Worm (Caenorhabditis elegans) whole organism, midembryonic: ENCODE results near the gene srab-4.

Source experiments
- T22C8.4 ChIP-seq: fragments of 200-800 bp; sonication (Bioruptor generic); IDR thresholded peaks from 2 replicates; pipeline ENCODE4 v1.3.6; 2022; ENCODE audit warnings: missing genetic modification characterization, missing compliant biosample characterization
- cog-1 ChIP-seq: sonication (generic microtip); optimal IDR thresholded peaks from 2 replicates; lab custom pipeline; 2016; ENCODE audit warnings: missing genetic modification characterization, missing compliant biosample characterization
- flt-1 ChIP-seq: fragments of 200-800 bp; sonication (Bioruptor generic); IDR thresholded peaks from 2 replicates; pipeline ENCODE4 v1.3.6; 2022; ENCODE audit warnings: missing genetic modification characterization, missing compliant biosample characterization
- klf-2 ChIP-seq: fragments of 200-800 bp; sonication (Bioruptor generic); conservative IDR thresholded peaks from 2 replicates; pipeline ENCODE4 v1.3.6; 2022; ENCODE audit warnings: missing genetic modification reagents, missing genetic modification characterization, missing compliant biosample characterization
- med-1 ChIP-seq: sonication (generic microtip); optimal IDR thresholded peaks from 2 replicates; lab custom pipeline; 2017; ENCODE audit warnings: missing genetic modification characterization, mild to moderate bottlenecking, missing compliant biosample characterization, antibody characterized with exemption, missing genetic modification reagents; ENCODE audit not compliant: insufficient read depth
- ref-1 ChIP-seq: fragments of 200-800 bp; sonication (Bioruptor generic); conservative IDR thresholded peaks from 2 replicates; pipeline ENCODE4 v1.3.6; 2022; ENCODE audit warnings: missing genetic modification reagents, missing genetic modification characterization, missing compliant biosample characterization
- tab-1 ChIP-seq: fragments of 200-800 bp; sonication (Bioruptor generic); IDR thresholded peaks from 2 replicates; pipeline ENCODE4 v1.3.6; 2022; ENCODE audit warnings: missing genetic modification characterization, missing compliant biosample characterization
- ztf-23 ChIP-seq: fragments of 200-800 bp; sonication (Bioruptor generic); IDR thresholded peaks from 2 replicates; pipeline ENCODE4 v1.3.6; 2022; ENCODE audit warnings: missing genetic modification reagents, missing genetic modification characterization, missing compliant biosample characterization
- ztf-29 ChIP-seq: fragments of 200-800 bp; sonication (Bioruptor generic); IDR thresholded peaks from 2 replicates; pipeline ENCODE4 v1.3.6; 2022; ENCODE audit warnings: missing genetic modification reagents, missing genetic modification characterization, missing compliant biosample characterization

Gene srab-4

ce11 chrV:6989626-6990138 is 14.3 kb upstream of the srab-4 start, which contains the start of gene nhr-140:
TSS of gene nhr-140 (minus strand) at chrV:6989676.
- TF ChIP-seq med-1 (GFP tag; lab: Kevin White, UChicago) (no peak), cog-1 (no peak), klf-2 (no peak), ref-1 (GFP tag; lab: Robert Waterston, UW) (no peak), T22C8.4 (GFP tag; lab: Robert Waterston, UW) (no peak), ztf-29 (GFP tag; lab: Robert Waterston, UW) (no peak), ztf-23 (GFP tag; lab: Robert Waterston, UW) (no peak), flt-1 (GFP tag; lab: Robert Waterston, UW) (no peak)

- TF ChIP-seq ztf-23 (GFP tag; lab: Robert Waterston, UW) (no peak), klf-2 (no peak), ref-1 (GFP tag; lab: Robert Waterston, UW) (no peak), tab-1 (GFP tag; lab: Robert Waterston, UW) (no peak), T22C8.4 (GFP tag; lab: Robert Waterston, UW) (no peak), ztf-29 (GFP tag; lab: Robert Waterston, UW) (no peak), med-1 (GFP tag; lab: Kevin White, UChicago) (no peak), cog-1 (no peak), flt-1 (GFP tag; lab: Robert Waterston, UW) (no peak)
These were observed 12.2 kb upstream of the srab-4 start, which contains the start of gene nhr-162 for ce11 chrV:6991771-6992170. TSS of gene nhr-162 (minus strand) at chrV:6991871.

- TF ChIP-seq ztf-29 (GFP tag; lab: Robert Waterston, UW) (no peak), med-1 (GFP tag; lab: Kevin White, UChicago) (no peak), ref-1 (GFP tag; lab: Robert Waterston, UW) (no peak), flt-1 (GFP tag; lab: Robert Waterston, UW) (no peak), ztf-23 (GFP tag; lab: Robert Waterston, UW) (no peak)
These were observed 10.0 kb upstream of the srab-4 start for ce11 chrV:6993999-6994398.

ce11 chrV:6997041-6997552 is 6.9 kb upstream of the srab-4 start, which contains the start of gene nhr-107:
TSS of gene nhr-107 (minus strand) at chrV:6997091.
- TF ChIP-seq klf-2 (no peak), T22C8.4 (GFP tag; lab: Robert Waterston, UW) (no peak), med-1 (GFP tag; lab: Kevin White, UChicago) (no peak), tab-1 (GFP tag; lab: Robert Waterston, UW) (no peak)

- TF ChIP-seq ztf-29 (GFP tag; lab: Robert Waterston, UW) (no peak), ztf-23 (GFP tag; lab: Robert Waterston, UW) (no peak), klf-2 (no peak), tab-1 (GFP tag; lab: Robert Waterston, UW) (no peak), flt-1 (GFP tag; lab: Robert Waterston, UW) (no peak), T22C8.4 (GFP tag; lab: Robert Waterston, UW) (no peak), ref-1 (GFP tag; lab: Robert Waterston, UW) (no peak), med-1 (GFP tag; lab: Kevin White, UChicago) (no peak), cog-1 (no peak)
These were observed 5.6 kb upstream of the srab-4 start, which contains the start of gene nhr-42 for ce11 chrV:6998303-6998884. TSS of gene nhr-42 (plus strand) at chrV:6998819.

ce11 chrV:7000734-7001133 is 3.2 kb upstream of the srab-4 start:
- TF ChIP-seq T22C8.4 (GFP tag; lab: Robert Waterston, UW) = no peak
- no peak for TF ChIP-seq tab-1 (GFP tag; lab: Robert Waterston, UW)
- TF ChIP-seq ref-1 (GFP tag; lab: Robert Waterston, UW) = no peak
- no peak for TF ChIP-seq ztf-23 (GFP tag; lab: Robert Waterston, UW)
- TF ChIP-seq flt-1 (GFP tag; lab: Robert Waterston, UW) = no peak
- no peak for TF ChIP-seq cog-1
- no peak for TF ChIP-seq klf-2
- TF ChIP-seq med-1 (GFP tag; lab: Kevin White, UChicago) = no peak

ce11 chrV:7005964-7006363 is 2.0 kb downstream of the srab-4 start, which contains the start of gene spig-10:
TSS of gene spig-10 (plus strand) at chrV:7006264.
- no peak for TF ChIP-seq cog-1
- TF ChIP-seq T22C8.4 (GFP tag; lab: Robert Waterston, UW) = no peak
- TF ChIP-seq tab-1 (GFP tag; lab: Robert Waterston, UW) = no peak
- no peak for TF ChIP-seq med-1 (GFP tag; lab: Kevin White, UChicago)
- no peak for TF ChIP-seq ref-1 (GFP tag; lab: Robert Waterston, UW)
- TF ChIP-seq ztf-29 (GFP tag; lab: Robert Waterston, UW) = no peak
- no peak for TF ChIP-seq flt-1 (GFP tag; lab: Robert Waterston, UW)
- no peak for TF ChIP-seq klf-2
- no peak for TF ChIP-seq ztf-23 (GFP tag; lab: Robert Waterston, UW)

ce11 chrV:7007307-7007706 is 3.4 kb downstream of the srab-4 start, which contains the start of gene drd-10:
TSS of gene drd-10 (plus strand) at chrV:7007607.
- TF ChIP-seq ztf-23 (GFP tag; lab: Robert Waterston, UW) (no peak), klf-2 (no peak), flt-1 (GFP tag; lab: Robert Waterston, UW) (no peak), tab-1 (GFP tag; lab: Robert Waterston, UW) (no peak), cog-1 (no peak), med-1 (GFP tag; lab: Kevin White, UChicago) (no peak), ztf-29 (GFP tag; lab: Robert Waterston, UW) (no peak), ref-1 (GFP tag; lab: Robert Waterston, UW) (no peak), T22C8.4 (GFP tag; lab: Robert Waterston, UW) (no peak)

- TF ChIP-seq ztf-23 (GFP tag; lab: Robert Waterston, UW) (no peak), tab-1 (GFP tag; lab: Robert Waterston, UW) (no peak), T22C8.4 (GFP tag; lab: Robert Waterston, UW) (no peak), ref-1 (GFP tag; lab: Robert Waterston, UW) (no peak), flt-1 (GFP tag; lab: Robert Waterston, UW) (no peak), klf-2 (no peak), med-1 (GFP tag; lab: Kevin White, UChicago) (no peak), ztf-29 (GFP tag; lab: Robert Waterston, UW) (no peak), cog-1 (no peak)
These were observed 5.5 kb downstream of the srab-4 start, which contains the start of gene C33G8.2 for ce11 chrV:7009461-7009860. TSS of gene C33G8.2 (plus strand) at chrV:7009761.
